Worm (Caenorhabditis elegans) whole organism, L3 larva: ENCODE results near the gene sap-140.
A peak's percentile ranks its signal among the peaks of the same experiment; 100 is the strongest.

Experiments
- R02D3.7 ChIP-seq: fragments of 150-350 bp; optimal IDR thresholded peaks from 2 replicates; lab custom pipeline; 2014; ENCODE audit warnings: missing biosample characterization, missing genetic modification characterization
- ZK546.5 ChIP-seq: sonication (generic microtip); optimal IDR thresholded peaks from 2 replicates; lab custom pipeline; 2017; ENCODE audit warnings: missing biosample characterization, missing genetic modification characterization
- aly-2 ChIP-seq: fragments of 150-350 bp; optimal IDR thresholded peaks from 2 replicates; lab custom pipeline; 2014; ENCODE audit warnings: missing biosample characterization, missing genetic modification characterization
- ama-1 ChIP-seq: fragments of 150-350 bp; optimal IDR thresholded peaks from 2 replicates; lab custom pipeline; 2018
- ceh-16 ChIP-seq: sonication (generic microtip); optimal IDR thresholded peaks from 2 replicates; lab custom pipeline; 2017; ENCODE audit warnings: missing biosample characterization, missing genetic modification characterization
- ceh-28 ChIP-seq: fragments of 150-350 bp; optimal IDR thresholded peaks from 2 replicates; lab custom pipeline; 2014; ENCODE audit warnings: missing biosample characterization, missing genetic modification reagents, missing genetic modification characterization
- ceh-82 ChIP-seq: fragments of 150-350 bp; optimal IDR thresholded peaks from 2 replicates; lab custom pipeline; 2014; ENCODE audit warnings: missing biosample characterization, missing genetic modification characterization
- ceh-9 ChIP-seq: sonication (generic microtip); optimal IDR thresholded peaks from 2 replicates; lab custom pipeline; 2018; ENCODE audit warnings: missing biosample characterization, missing genetic modification characterization
- daf-12 ChIP-seq: fragments of 150-350 bp; optimal IDR thresholded peaks from 2 replicates; lab custom pipeline; 2014; ENCODE audit warnings: missing biosample characterization, missing genetic modification reagents, missing genetic modification characterization
- egl-27 ChIP-seq: sonication (generic microtip); optimal IDR thresholded peaks from 4 replicates; lab custom pipeline; 2017; ENCODE audit warnings: missing biosample characterization, missing genetic modification reagents, missing genetic modification characterization
- egl-5 ChIP-seq: fragments of 150-350 bp; optimal IDR thresholded peaks from 2 replicates; lab custom pipeline; 2017; ENCODE audit warnings: missing biosample characterization, missing genetic modification reagents, missing genetic modification characterization, inconsistent platforms
- elt-1 ChIP-seq: fragments of 150-350 bp; optimal IDR thresholded peaks from 2 replicates; lab custom pipeline; 2014; ENCODE audit warnings: missing biosample characterization, missing genetic modification characterization
- elt-2 ChIP-seq: sonication (generic microtip); optimal IDR thresholded peaks from 2 replicates; lab custom pipeline; 2016; ENCODE audit warnings: missing genetic modification reagents, mild to moderate bottlenecking, missing genetic modification characterization, missing compliant biosample characterization
- elt-3 ChIP-seq, 3 experiments: fragments of 150-350 bp in 1 of 3; sonication (generic microtip) in 2 of 3; optimal IDR thresholded peaks; 2 replicates in 2 of 3; 4 replicates in 1 of 3; lab custom pipeline; 2014 to 2017; ENCODE audit warnings: missing biosample characterization in 3 of 3, missing genetic modification characterization in 3 of 3
- eor-1 ChIP-seq, 2 experiments: fragments of 150-350 bp; optimal IDR thresholded peaks; 2 replicates each; lab custom pipeline; 2014 to 2018; ENCODE audit warnings: missing biosample characterization in 2 of 2, missing genetic modification characterization in 2 of 2
- fkh-10 ChIP-seq: sonication (generic microtip); optimal IDR thresholded peaks from 2 replicates; lab custom pipeline; 2017; ENCODE audit warnings: missing biosample characterization, missing genetic modification reagents, missing genetic modification characterization
- fkh-2 ChIP-seq: fragments of 150-350 bp; optimal IDR thresholded peaks from 2 replicates; lab custom pipeline; 2014; ENCODE audit warnings: missing biosample characterization, missing genetic modification reagents, missing genetic modification characterization
- fos-1 ChIP-seq: fragments of 150-350 bp; optimal IDR thresholded peaks from 2 replicates; lab custom pipeline; 2014; ENCODE audit warnings: missing biosample characterization, missing genetic modification characterization
- hmg-11 ChIP-seq: sonication (generic microtip); optimal IDR thresholded peaks from 2 replicates; lab custom pipeline; 2016; ENCODE audit warnings: missing genetic modification characterization, missing compliant biosample characterization
- jun-1 ChIP-seq: fragments of 150-350 bp; optimal IDR thresholded peaks from 2 replicates; lab custom pipeline; 2014; ENCODE audit warnings: missing biosample characterization, missing genetic modification reagents, missing genetic modification characterization
- lin-15B ChIP-seq: fragments of 150-350 bp; optimal IDR thresholded peaks from 2 replicates; lab custom pipeline; 2014; ENCODE audit warnings: missing biosample characterization, missing genetic modification characterization
- lin-39 ChIP-seq: fragments of 150-350 bp; optimal IDR thresholded peaks from 2 replicates; lab custom pipeline; 2018; ENCODE audit warnings: missing biosample characterization, missing genetic modification reagents, missing genetic modification characterization
- lsy-12 ChIP-seq: sonication (generic microtip); optimal IDR thresholded peaks from 2 replicates; lab custom pipeline; 2016; ENCODE audit warnings: mild to moderate bottlenecking, missing genetic modification characterization, missing compliant biosample characterization
- mdl-1 ChIP-seq: fragments of 150-350 bp; optimal IDR thresholded peaks from 2 replicates; lab custom pipeline; 2014; ENCODE audit warnings: missing biosample characterization, missing genetic modification characterization
- mml-1 ChIP-seq: fragments of 150-350 bp; sonication (generic microtip); optimal IDR thresholded peaks from 3 replicates; lab custom pipeline; 2014; ENCODE audit warnings: missing biosample characterization, missing genetic modification characterization
- nfya-1 ChIP-seq: sonication (generic microtip); optimal IDR thresholded peaks from 2 replicates; lab custom pipeline; 2017; ENCODE audit warnings: missing genetic modification characterization, mild to moderate bottlenecking, missing compliant biosample characterization, antibody characterized with exemption, moderate library complexity; ENCODE audit not compliant: insufficient read depth
- nhr-11 ChIP-seq: fragments of 150-350 bp; optimal IDR thresholded peaks from 2 replicates; lab custom pipeline; 2014; ENCODE audit warnings: missing biosample characterization, missing genetic modification characterization
- nhr-12 ChIP-seq: fragments of 150-350 bp; optimal IDR thresholded peaks from 2 replicates; lab custom pipeline; 2014; ENCODE audit warnings: missing biosample characterization, missing genetic modification characterization
- nhr-23 ChIP-seq: fragments of 150-350 bp; optimal IDR thresholded peaks from 2 replicates; lab custom pipeline; 2014; ENCODE audit warnings: missing biosample characterization, missing genetic modification reagents, missing genetic modification characterization
- nhr-237 ChIP-seq: fragments of 150-350 bp; optimal IDR thresholded peaks from 2 replicates; lab custom pipeline; 2014; ENCODE audit warnings: missing biosample characterization, missing genetic modification characterization
- nhr-25 ChIP-seq: sonication (generic microtip); optimal IDR thresholded peaks from 2 replicates; lab custom pipeline; 2017; ENCODE audit warnings: missing biosample characterization, missing genetic modification characterization
- nhr-28 ChIP-seq: fragments of 150-350 bp; optimal IDR thresholded peaks from 2 replicates; lab custom pipeline; 2014; ENCODE audit warnings: missing biosample characterization, missing genetic modification characterization
- nhr-43 ChIP-seq: sonication (generic microtip); optimal IDR thresholded peaks from 2 replicates; lab custom pipeline; 2016; ENCODE audit warnings: mild to moderate bottlenecking, missing genetic modification characterization, missing compliant biosample characterization; ENCODE audit not compliant: poor library complexity, severe bottlenecking
- nhr-67 ChIP-seq: fragments of 150-350 bp; optimal IDR thresholded peaks from 2 replicates; lab custom pipeline; 2014; ENCODE audit warnings: missing biosample characterization, missing genetic modification characterization
- nhr-76 ChIP-seq: fragments of 150-350 bp; sonication (generic microtip); optimal IDR thresholded peaks from 5 replicates; lab custom pipeline; 2014; ENCODE audit warnings: missing biosample characterization, missing genetic modification characterization
- nhr-77 ChIP-seq: fragments of 150-350 bp; optimal IDR thresholded peaks from 2 replicates; lab custom pipeline; 2014; ENCODE audit warnings: missing biosample characterization, missing genetic modification characterization
- pha-4 ChIP-seq: fragments of 150-350 bp; optimal IDR thresholded peaks from 2 replicates; lab custom pipeline; 2014; ENCODE audit warnings: missing biosample characterization, missing genetic modification reagents, missing genetic modification characterization
- pqm-1 ChIP-seq: fragments of 150-350 bp; optimal IDR thresholded peaks from 2 replicates; lab custom pipeline; 2017; ENCODE audit warnings: missing biosample characterization, missing genetic modification characterization, inconsistent platforms
- sea-2 ChIP-seq: fragments of 150-350 bp; sonication (generic microtip); optimal IDR thresholded peaks from 4 replicates; lab custom pipeline; 2014; ENCODE audit warnings: missing biosample characterization, missing genetic modification reagents, missing genetic modification characterization
- skn-1 ChIP-seq: fragments of 150-350 bp; optimal IDR thresholded peaks from 2 replicates; lab custom pipeline; 2014; ENCODE audit warnings: missing biosample characterization, missing genetic modification characterization
- snpc-4 ChIP-seq: fragments of 150-350 bp; optimal IDR thresholded peaks from 2 replicates; lab custom pipeline; 2014; ENCODE audit warnings: missing biosample characterization, missing genetic modification characterization
- tbx-2 ChIP-seq: sonication (generic microtip); optimal IDR thresholded peaks from 2 replicates; lab custom pipeline; 2016; ENCODE audit warnings: mild to moderate bottlenecking, missing genetic modification characterization, missing compliant biosample characterization
- unc-39 ChIP-seq: sonication (generic microtip); optimal IDR thresholded peaks from 4 replicates; lab custom pipeline; 2017; ENCODE audit warnings: missing biosample characterization, missing genetic modification characterization
- unc-62 ChIP-seq: fragments of 150-350 bp; sonication (generic microtip); optimal IDR thresholded peaks from 4 replicates; lab custom pipeline; 2014; ENCODE audit warnings: missing biosample characterization, missing genetic modification reagents, missing genetic modification characterization
- zag-1 ChIP-seq: fragments of 150-350 bp; optimal IDR thresholded peaks from 2 replicates; lab custom pipeline; 2014; ENCODE audit warnings: missing biosample characterization, missing genetic modification characterization
- ztf-11 ChIP-seq: fragments of 150-350 bp; optimal IDR thresholded peaks from 2 replicates; lab custom pipeline; 2014; ENCODE audit warnings: missing biosample characterization, missing genetic modification characterization
- ztf-4 ChIP-seq: fragments of 150-350 bp; optimal IDR thresholded peaks from 2 replicates; lab custom pipeline; 2014; ENCODE audit warnings: missing biosample characterization, missing genetic modification characterization

sap-140 gene

ce11 chrIII:7497782-7498266 is 1.7 kb upstream of the sap-140 start, which contains the start of gene cgh-1:
cgh-1 (minus strand) TSS chrIII:7497832.
- TF ChIP-seq ama-1 = peak; percentile 13
- no peak for TF ChIP-seq nhr-43

DNA sequence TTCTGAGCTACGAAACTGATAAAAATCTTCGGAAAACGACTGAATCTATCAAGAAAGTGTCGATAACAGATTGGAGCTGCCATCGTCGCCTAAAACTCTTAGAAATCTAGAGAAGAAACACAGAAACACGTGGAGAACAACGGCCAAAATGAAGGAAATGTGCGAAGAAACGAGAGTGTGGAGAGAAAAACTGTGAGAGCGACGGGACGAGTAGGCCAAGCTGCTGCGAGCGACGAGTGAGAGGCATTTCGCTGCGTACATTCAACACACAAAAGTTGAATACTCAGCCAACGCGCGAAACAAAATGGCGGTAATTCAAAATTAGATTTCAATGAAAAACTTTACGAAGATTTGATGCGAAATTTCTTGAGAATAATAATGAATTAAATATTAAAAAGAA is 1.2 kb upstream of the sap-140 start:
- TF ChIP-seq hmg-11 (tag; lab: Kevin White, UChicago) = peak; percentile 68
- peak; percentile 67 for TF ChIP-seq ceh-28
- no peak for TF ChIP-seq ztf-11
- no peak for TF ChIP-seq nhr-76
- TF ChIP-seq mml-1 (tag; lab: Kevin White, UChicago) = no peak
- TF ChIP-seq nhr-43 = peak; percentile 57
- TF ChIP-seq ZK546.5 (tag; lab: Kevin White, UChicago) = no peak
- TF ChIP-seq nhr-25 (tag; lab: Kevin White, UChicago) = peak; percentile 82
- TF ChIP-seq nfya-1 (tag; lab: Kevin White, UChicago) = peak; percentile 92
- TF ChIP-seq sea-2 (GFP tag; lab: Kevin White, UChicago) = no peak
- no peak for TF ChIP-seq skn-1
- peak; percentile 77 for TF ChIP-seq jun-1 (tag; lab: Kevin White, UChicago)
- TF ChIP-seq fos-1 (tag; lab: Kevin White, UChicago) = peak; percentile 56
- peak; percentile 85 for TF ChIP-seq pqm-1 (tag; lab: Kevin White, UChicago)
- TF ChIP-seq nhr-67 (tag; lab: Kevin White, UChicago) = no peak
- peak; percentile 6 for TF ChIP-seq ama-1
- peak; percentile 85 for TF ChIP-seq nhr-23 (tag; lab: Kevin White, UChicago)
- no peak for TF ChIP-seq fkh-2 (tag; lab: Kevin White, UChicago)
- no peak for TF ChIP-seq zag-1 (tag; lab: Kevin White, UChicago)
- TF ChIP-seq R02D3.7 = peak; percentile 56
- no peak for TF ChIP-seq nhr-28 (tag; lab: Kevin White, UChicago)
- peak; percentile 63 for TF ChIP-seq fkh-10 (GFP tag; lab: Kevin White, UChicago)
- TF ChIP-seq egl-27 (tag; lab: Kevin White, UChicago) = peak; percentile 82
- TF ChIP-seq ztf-4 = no peak
- peak; percentile 70 for TF ChIP-seq pha-4
- TF ChIP-seq unc-39 (tag; lab: Kevin White, UChicago) = no peak
- peak; percentile 43 for TF ChIP-seq egl-5 (tag; lab: Kevin White, UChicago)
- peak; percentile 91 for TF ChIP-seq snpc-4
- TF ChIP-seq elt-1 = peak; percentile 34
- TF ChIP-seq nhr-237 = no peak
- TF ChIP-seq mdl-1 = peak; percentile 81
- TF ChIP-seq lin-39 (tag; lab: Kevin White, UChicago) = peak; percentile 87
- no peak for TF ChIP-seq ceh-16 (tag; lab: Kevin White, UChicago)
- no peak for TF ChIP-seq eor-1 (tag; optimal IDR thresholded peaks at IDR 0.05; lab: Kevin White, UChicago)
- no peak for TF ChIP-seq ceh-82
- TF ChIP-seq ceh-9 (tag; lab: Kevin White, UChicago) = no peak
- no peak for TF ChIP-seq elt-3 (tag; optimal IDR thresholded peaks at IDR 0.05; lab: Kevin White, UChicago)
- peak; percentile 95 for TF ChIP-seq elt-2 (tag; lab: Kevin White, UChicago)
- TF ChIP-seq daf-12 (tag; lab: Kevin White, UChicago) = no peak
- no peak for TF ChIP-seq nhr-12
- TF ChIP-seq aly-2 (tag; lab: Kevin White, UChicago) = no peak
- TF ChIP-seq nhr-77 (tag; lab: Kevin White, UChicago) = no peak
- peak; percentile 95 for TF ChIP-seq lin-15B (tag; lab: Kevin White, UChicago)
- TF ChIP-seq tbx-2 (tag; lab: Kevin White, UChicago) = peak; percentile 35
- peak; percentile 82 for TF ChIP-seq lsy-12 (tag; lab: Kevin White, UChicago)
- peak; percentile 83 for TF ChIP-seq nhr-11 (tag; lab: Kevin White, UChicago)
- TF ChIP-seq unc-62 = peak; percentile 9
